Fruit fly (Drosophila melanogaster) whole organism, pupa: ENCODE data around the gene dos.

Experiments
- CG14655 ChIP-seq: fragments of 200-800 bp; sonication (Bioruptor generic); optimal IDR thresholded peaks from 3 replicates; lab custom pipeline; 2017; ENCODE audit warnings: mild to moderate bottlenecking, missing biosample characterization, missing genetic modification reagents, missing genetic modification characterization
- Ets98B ChIP-seq: fragments of 200-800 bp; sonication (Bioruptor generic); IDR thresholded peaks from 2 replicates; pipeline ENCODE4 v1.3.6; 2022; ENCODE audit warnings: missing biosample characterization, missing genetic modification characterization

dm6 chr3L:2589167-2589910 lies at the start of gene dos:
- TF ChIP-seq Ets98B = 0 out of 2 replicates have a peak, but pooled peaks have one; percentile 23
- TF ChIP-seq CG14655 (GFP tag; lab: Kevin White, UChicago) = peak; percentile 9
